Fruit fly (Drosophila melanogaster) whole organism, wandering third instar larva: ENCODE data around the gene yellow-c.

Experiments
- Abd-B ChIP-seq: fragments of >200 bp; optimal IDR thresholded peaks from 2 replicates; lab custom pipeline; 2017; ENCODE audit warnings: missing biosample characterization, missing genetic modification characterization
- CG32264 ChIP-seq: fragments of 200-800 bp; sonication (Bioruptor generic); optimal IDR thresholded peaks from 2 replicates; lab custom pipeline; 2016; ENCODE audit warnings: missing biosample characterization, missing genetic modification characterization
- CG9705 ChIP-seq: fragments of 200-800 bp; sonication (Bioruptor generic); optimal IDR thresholded peaks from 2 replicates; lab custom pipeline; 2018; ENCODE audit warnings: missing biosample characterization, mild to moderate bottlenecking, missing genetic modification characterization
- CrebA ChIP-seq: fragments of 200-800 bp; sonication (Bioruptor generic); optimal IDR thresholded peaks from 2 replicates; lab custom pipeline; 2016; ENCODE audit warnings: missing biosample characterization, mild to moderate bottlenecking, missing genetic modification characterization, borderline replicate concordance
- Dfd ChIP-seq: fragments of >200 bp; optimal IDR thresholded peaks from 2 replicates; lab custom pipeline; 2017; ENCODE audit warnings: missing biosample characterization, missing genetic modification characterization
- Dif ChIP-seq: fragments of 200-275, 200-300 bp; sonication (Bioruptor generic); optimal IDR thresholded peaks from 2 replicates; lab custom pipeline; 2018; ENCODE audit warnings: missing biosample characterization, missing genetic modification characterization; ENCODE audit not compliant: partially characterized antibody
- GATAd ChIP-seq: sonication (Bioruptor generic); optimal IDR thresholded peaks from 2 replicates; lab custom pipeline; 2016; ENCODE audit warnings: missing biosample characterization, missing genetic modification characterization
- HLH106 ChIP-seq: fragments of 200-800 bp; optimal IDR thresholded peaks from 3 replicates; lab custom pipeline; 2019; ENCODE audit warnings: missing biosample characterization, mild to moderate bottlenecking, missing genetic modification characterization, moderate library complexity
- Hnf4 ChIP-seq: fragments of 200-800 bp; sonication (Bioruptor generic); optimal IDR thresholded peaks from 2 replicates; lab custom pipeline; 2016; ENCODE audit warnings: missing biosample characterization, mild to moderate bottlenecking, missing genetic modification characterization
- Hr78 ChIP-seq: fragments of >200 bp; optimal IDR thresholded peaks from 2 replicates; lab custom pipeline; 2017; ENCODE audit warnings: missing biosample characterization, missing genetic modification characterization
- Hr83 ChIP-seq: fragments of 200-300 bp; sonication (Bioruptor generic); optimal IDR thresholded peaks from 2 replicates; lab custom pipeline; 2016; ENCODE audit warnings: missing biosample characterization, mild to moderate bottlenecking, missing genetic modification characterization, moderate library complexity; ENCODE audit not compliant: poor library complexity, severe bottlenecking
- Jra ChIP-seq: sonication (Bioruptor generic); optimal IDR thresholded peaks from 2 replicates; lab custom pipeline; 2016; ENCODE audit warnings: missing biosample characterization, missing genetic modification characterization
- Mio ChIP-seq: sonication (Bioruptor generic); optimal IDR thresholded peaks from 2 replicates; lab custom pipeline; 2016; ENCODE audit warnings: missing biosample characterization, missing genetic modification characterization
- Myc ChIP-seq: fragments of >200 bp; optimal IDR thresholded peaks from 2 replicates; lab custom pipeline; 2017
- N ChIP-seq: fragments of >200 bp; optimal IDR thresholded peaks from 2 replicates; lab custom pipeline; 2018; ENCODE audit warnings: missing biosample characterization, missing external identifiers, missing genetic modification characterization
- OdsH ChIP-seq: fragments of 200-800 bp; sonication (Bioruptor generic); optimal IDR thresholded peaks from 2 replicates; lab custom pipeline; 2016; ENCODE audit warnings: missing biosample characterization, mild to moderate bottlenecking, missing genetic modification characterization
- Rel ChIP-seq, 2 experiments: fragments of 200-800 bp; sonication (Bioruptor generic) in 1 of 2; optimal IDR thresholded peaks; 2 replicates in 1 of 2; 3 replicates in 1 of 2; lab custom pipeline; 2016 to 2019; ENCODE audit warnings: mild to moderate bottlenecking in 2 of 2, missing biosample characterization in 2 of 2, missing genetic modification characterization in 2 of 2, moderate library complexity in 1 of 2
- Sp1 ChIP-seq: fragments of 200-800 bp; sonication (Bioruptor generic); optimal IDR thresholded peaks from 3 replicates; lab custom pipeline; 2019; ENCODE audit warnings: missing biosample characterization, mild to moderate bottlenecking, missing genetic modification characterization, moderate library complexity
- Vsx2 ChIP-seq: fragments of 200-300, 225-300 bp; sonication (Bioruptor generic); optimal IDR thresholded peaks from 2 replicates; lab custom pipeline; 2018; ENCODE audit warnings: missing biosample characterization, missing genetic modification characterization; ENCODE audit not compliant: partially characterized antibody
- dl ChIP-seq, 2 experiments: fragments of 175-275, 200-275 bp in 1 of 2; fragments of 200-275 bp in 1 of 2; sonication (Bioruptor generic); optimal IDR thresholded peaks; lab custom pipeline; 2018; ENCODE audit warnings: mild to moderate bottlenecking in 2 of 2, missing biosample characterization in 2 of 2, missing genetic modification characterization in 2 of 2, moderate library complexity in 2 of 2; ENCODE audit not compliant: partially characterized antibody in 2 of 2, insufficient read depth in 1 of 2
- dmrt93B ChIP-seq: fragments of 200-800 bp; sonication (Bioruptor generic); optimal IDR thresholded peaks from 2 replicates; lab custom pipeline; 2018; ENCODE audit warnings: missing biosample characterization, mild to moderate bottlenecking, missing genetic modification characterization
- foxo ChIP-seq, 2 experiments: fragments of 200-800 bp; sonication (Bioruptor generic); optimal IDR thresholded peaks; 2 replicates in 1 of 2; 3 replicates in 1 of 2; lab custom pipeline; 2016 to 2017; ENCODE audit warnings: missing biosample characterization in 2 of 2, missing genetic modification characterization in 2 of 2
- fru ChIP-seq: fragments of 200-800 bp; sonication (Bioruptor generic); optimal IDR thresholded peaks from 3 replicates; lab custom pipeline; 2016; ENCODE audit warnings: missing biosample characterization, mild to moderate bottlenecking, missing genetic modification characterization
- h ChIP-seq: fragments of 200-800 bp; sonication (Bioruptor generic); optimal IDR thresholded peaks from 3 replicates; lab custom pipeline; 2016; ENCODE audit warnings: missing biosample characterization, mild to moderate bottlenecking, missing genetic modification characterization
- jim ChIP-seq: fragments of 175-275, 200-325 bp; sonication (Bioruptor generic); optimal IDR thresholded peaks from 2 replicates; lab custom pipeline; 2016; ENCODE audit warnings: missing biosample characterization, mild to moderate bottlenecking, missing genetic modification characterization
- lola ChIP-seq: fragments of >200 bp; optimal IDR thresholded peaks from 2 replicates; lab custom pipeline; 2017; ENCODE audit warnings: missing biosample characterization, missing genetic modification characterization
- pan ChIP-seq: fragments of >200 bp; optimal IDR thresholded peaks from 2 replicates; lab custom pipeline; 2017
- psq ChIP-seq: fragments of 200-800 bp; sonication (Bioruptor generic); optimal IDR thresholded peaks from 3 replicates; lab custom pipeline; 2017; ENCODE audit warnings: missing biosample characterization, mild to moderate bottlenecking, missing genetic modification characterization, moderate library complexity
- rgr ChIP-seq: fragments of 200-800 bp; sonication (Bioruptor generic); optimal IDR thresholded peaks from 3 replicates; lab custom pipeline; 2016; ENCODE audit warnings: missing biosample characterization, mild to moderate bottlenecking, missing genetic modification characterization
- sage ChIP-seq: fragments of 200-800 bp; sonication (Bioruptor generic); optimal IDR thresholded peaks from 2 replicates; lab custom pipeline; 2016; ENCODE audit warnings: missing biosample characterization, mild to moderate bottlenecking, missing genetic modification characterization
- sv ChIP-seq: fragments of 200-800 bp; sonication (Bioruptor generic); optimal IDR thresholded peaks from 3 replicates; lab custom pipeline; 2016; ENCODE audit warnings: missing biosample characterization, missing genetic modification characterization
- tai ChIP-seq: sonication (Bioruptor generic); optimal IDR thresholded peaks from 2 replicates; lab custom pipeline; 2016; ENCODE audit warnings: missing biosample characterization, missing genetic modification characterization
- usp ChIP-seq: fragments of >200 bp; optimal IDR thresholded peaks from 2 replicates; lab custom pipeline; 2017; ENCODE audit warnings: missing biosample characterization, missing genetic modification characterization
- woc ChIP-seq: sonication (Bioruptor generic); optimal IDR thresholded peaks from 2 replicates; lab custom pipeline; 2016; ENCODE audit warnings: missing biosample characterization, mild to moderate bottlenecking, missing genetic modification characterization

The yellow-c gene

dm6 chr2L:14995594-14996463, 39.4 kb upstream of the yellow-c start (continued):
- TF ChIP-seq woc (GFP tag; lab: Kevin White, UChicago) = peak; percentile 31
- no peak for TF ChIP-seq tai (GFP tag; lab: Kevin White, UChicago)
- TF ChIP-seq sage (GFP tag; lab: Kevin White, UChicago) = peak; percentile 38
- TF ChIP-seq CrebA (GFP tag; lab: Kevin White, UChicago) = peak; percentile 34
- TF ChIP-seq Dif (GFP tag; lab: Kevin White, UChicago) = peak; percentile 62
- TF ChIP-seq Hnf4 (GFP tag; lab: Kevin White, UChicago) = peak; percentile 55
- TF ChIP-seq Mio (GFP tag; lab: Kevin White, UChicago) = no peak
- peak; percentile 36 for TF ChIP-seq Jra (GFP tag; lab: Kevin White, UChicago)
- peak; percentile 83 for TF ChIP-seq h
- peak; percentile 89 for TF ChIP-seq rgr (GFP tag; lab: Kevin White, UChicago)
- TF ChIP-seq GATAd (GFP tag; lab: Kevin White, UChicago) = no peak
- TF ChIP-seq Hr78 (GFP tag; lab: Kevin White, UChicago) = no peak
- TF ChIP-seq dmrt93B (GFP tag; lab: Kevin White, UChicago) = peak; percentile 75
- peak; percentile 86 for TF ChIP-seq Sp1 (GFP tag; lab: Kevin White, UChicago)
- TF ChIP-seq, all 38 proteins: peak for 23

- TF ChIP-seq Jra (GFP tag; lab: Kevin White, UChicago) (no peak), CrebA (GFP tag; lab: Kevin White, UChicago) (no peak), Myc (lab: Kevin White, UChicago) (no peak), woc (GFP tag; lab: Kevin White, UChicago) (no peak), OdsH (no peak), Dif (GFP tag; lab: Kevin White, UChicago) (peak; percentile 57), rgr (GFP tag; lab: Kevin White, UChicago) (no peak), jim (peak; percentile 50), psq (GFP tag; lab: Kevin White, UChicago) (no peak), GATAd (GFP tag; lab: Kevin White, UChicago) (no peak), Hnf4 (GFP tag; lab: Kevin White, UChicago) (no peak), Vsx2 (GFP tag; lab: Kevin White, UChicago) (peak; percentile 14), Hr83 (GFP tag; lab: Kevin White, UChicago) (peak; percentile 16), fru (GFP tag; lab: Kevin White, UChicago) (no peak), HLH106 (tag; lab: Kevin White, UChicago) (no peak), CG9705 (no peak), Rel (GFP tag; optimal IDR thresholded peaks at IDR 0.05; lab: Kevin White, UChicago) (no peak), Rel (tag; optimal IDR thresholded peaks at IDR 0.05; lab: Kevin White, UChicago) (no peak), dl (GFP tag; optimal IDR thresholded peaks at IDR 0.05; lab: Kevin White, UChicago; ENCODE audit: insufficient read depth in 1 of 2, partially characterized antibody in 2 of 2) (peak; percentile 14 to 27), CG32264 (GFP tag; lab: Kevin White, UChicago) (no peak), pan (no peak)
These were observed 37.8 kb upstream of the yellow-c start, which contains the start of gene mol for dm6 chr2L:14997370-14997769. Gene mol (minus strand): TSS chr2L:14997559.

- no peak for TF ChIP-seq fru (GFP tag; lab: Kevin White, UChicago)
- no peak for TF ChIP-seq pan
- TF ChIP-seq usp (GFP tag; lab: Kevin White, UChicago) = no peak
- no peak for TF ChIP-seq Hr78 (GFP tag; lab: Kevin White, UChicago)
- no peak for TF ChIP-seq Myc (lab: Kevin White, UChicago)
- TF ChIP-seq Vsx2 (GFP tag; lab: Kevin White, UChicago) = no peak
- TF ChIP-seq lola (GFP tag; lab: Kevin White, UChicago) = no peak
- TF ChIP-seq sv (GFP tag; lab: Kevin White, UChicago) = no peak
- no peak for TF ChIP-seq h
- TF ChIP-seq sage (GFP tag; lab: Kevin White, UChicago) = no peak
- TF ChIP-seq jim = no peak
- TF ChIP-seq Dif (GFP tag; lab: Kevin White, UChicago) = no peak
- TF ChIP-seq Dfd = no peak
- no peak for TF ChIP-seq Abd-B (GFP tag; lab: Kevin White, UChicago)
- no peak for TF ChIP-seq foxo (GFP tag; optimal IDR thresholded peaks at IDR 0.05; lab: Kevin White, UChicago)
- no peak for TF ChIP-seq OdsH
- no peak for TF ChIP-seq N (GFP tag; lab: Kevin White, UChicago)
- TF ChIP-seq, all 38 proteins: peak for 0
These were observed 34.8 kb upstream of the yellow-c start for dm6 chr2L:15000360-15000759.
